Fruit fly (Drosophila melanogaster) Kc167 (cell line): ENCODE data around the gene CG31473.

Experiments used
- Myc ChIP-seq: fragments of >200 bp; optimal IDR thresholded peaks from 2 replicates; lab custom pipeline; 2017; ENCODE audit warnings: missing external identifiers
- Sin3A ChIP-seq: fragments of >200 bp; optimal IDR thresholded peaks from 2 replicates; lab custom pipeline; 2018; ENCODE audit warnings: missing external identifiers
- h ChIP-seq: fragments of >200 bp; optimal IDR thresholded peaks from 3 replicates; lab custom pipeline; 2018; ENCODE audit warnings: missing external identifiers
- insv ChIP-seq: fragments of >200 bp; optimal IDR thresholded peaks from 3 replicates; lab custom pipeline; 2018; ENCODE audit warnings: missing external identifiers
- psq ChIP-seq: fragments of >200 bp; optimal IDR thresholded peaks from 2 replicates; lab custom pipeline; 2017; ENCODE audit warnings: missing external identifiers
- ttk ChIP-seq: sonication (Bioruptor generic); optimal IDR thresholded peaks from 2 replicates; lab custom pipeline; 2017; ENCODE audit warnings: missing external identifiers

Gene CG31473

DNA sequence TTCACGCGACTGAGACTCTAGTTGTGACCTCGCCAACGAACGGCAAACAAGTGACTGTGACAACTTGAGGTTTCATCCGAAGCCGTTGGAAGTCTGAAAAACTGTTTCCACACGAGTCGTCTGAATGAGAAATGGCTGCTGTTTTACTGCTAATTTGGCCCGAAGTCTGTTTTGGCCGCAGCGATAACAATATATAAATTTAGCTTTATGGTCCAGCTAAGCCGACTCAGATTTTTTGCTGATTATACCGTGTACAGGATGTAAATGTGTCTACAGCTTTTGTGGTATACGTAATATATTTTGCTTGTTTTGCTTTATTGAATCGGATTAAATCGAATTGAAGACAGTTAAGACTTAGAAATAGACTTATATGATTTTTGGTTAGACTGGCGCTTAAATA is 7.3 kb upstream of the CG31473 start, which contains the start of gene CG18268:
CG18268 (minus strand) TSS at position 101 of the 400 bp plus-strand sequence.
- TF ChIP-seq insv (lab: Kevin White, UChicago), result no peak

DNA sequence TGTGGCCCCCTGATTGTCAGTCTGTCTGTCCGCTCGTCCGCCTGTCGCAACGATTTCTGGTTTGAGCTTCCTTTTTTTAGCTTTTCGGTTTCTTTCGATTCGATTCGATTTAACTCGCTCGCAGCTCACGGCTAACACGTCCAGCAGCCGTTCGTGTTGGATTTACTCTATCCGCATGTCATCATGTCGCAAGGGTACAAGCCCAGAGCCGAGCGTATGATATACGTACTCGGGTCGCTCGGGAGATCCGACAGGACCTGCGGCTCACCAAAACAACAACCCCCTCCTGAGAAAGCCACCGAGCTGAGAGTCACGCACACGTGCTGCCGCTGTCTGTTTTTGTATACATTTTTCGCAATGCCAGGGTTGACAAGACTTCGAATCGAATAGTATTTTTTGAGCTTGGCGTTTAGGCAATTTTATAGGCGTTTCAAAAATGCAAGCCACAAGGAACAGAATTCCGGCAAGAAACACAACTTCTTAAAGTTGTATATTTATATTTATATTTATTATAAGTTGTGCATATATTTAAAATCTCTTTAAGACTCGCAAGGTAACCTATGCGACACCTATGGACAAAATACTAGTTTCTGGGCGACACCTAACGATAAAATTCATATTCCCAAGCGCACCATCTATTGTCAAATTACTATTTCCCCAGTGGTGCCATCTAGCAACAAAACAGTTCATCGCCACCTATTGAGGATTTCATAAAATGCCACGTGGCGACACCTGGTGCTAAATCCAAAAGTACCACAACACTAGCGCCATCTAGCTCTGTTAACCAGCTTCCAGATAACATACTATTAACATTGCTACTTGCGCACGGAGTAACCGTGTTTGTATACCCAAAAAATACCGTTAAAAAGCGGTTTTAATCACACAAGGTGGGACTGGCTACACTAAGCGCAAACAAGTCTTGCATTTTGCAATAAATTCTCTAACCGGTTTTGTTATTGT is 1.7 kb upstream of the CG31473 start, which contains the start of the genes CG2993 and sgll:
CG2993 (minus strand) TSS at position 353 of the 960 bp plus-strand sequence.
sgll (plus strand) TSS at position 871 of the 960 bp plus-strand sequence.
- no peak for TF ChIP-seq Sin3A (lab: Kevin White, UChicago)
- no peak for TF ChIP-seq insv (lab: Kevin White, UChicago)
- TF ChIP-seq Myc (lab: Kevin White, UChicago), result no peak
- TF ChIP-seq ttk (lab: Kevin White, UChicago), result no peak
- no peak for TF ChIP-seq h (lab: Kevin White, UChicago)
- TF ChIP-seq psq (lab: Kevin White, UChicago), result no peak

DNA sequence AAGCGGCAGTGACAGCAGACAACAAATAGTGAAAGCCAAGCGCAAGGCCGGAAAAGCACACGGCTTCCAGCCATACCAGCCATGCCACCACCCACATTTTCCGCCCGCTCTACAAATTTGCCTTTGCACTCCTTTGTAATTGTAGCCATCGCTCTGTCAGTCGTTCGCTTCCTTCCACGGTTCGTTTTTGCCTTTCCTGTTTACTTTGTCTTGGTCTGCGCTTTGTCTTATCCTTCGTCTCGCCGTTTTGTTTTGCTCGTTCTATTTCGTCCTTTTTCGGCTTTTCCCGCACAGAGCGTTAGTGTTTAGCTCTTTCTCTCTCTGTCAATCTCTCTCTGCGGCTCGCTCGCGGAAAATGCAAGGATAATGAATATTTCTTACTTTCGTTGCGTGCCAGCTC is 1.9 kb downstream of the CG31473 start:
- no peak for TF ChIP-seq Myc (lab: Kevin White, UChicago)
- no peak for TF ChIP-seq insv (lab: Kevin White, UChicago)

DNA sequence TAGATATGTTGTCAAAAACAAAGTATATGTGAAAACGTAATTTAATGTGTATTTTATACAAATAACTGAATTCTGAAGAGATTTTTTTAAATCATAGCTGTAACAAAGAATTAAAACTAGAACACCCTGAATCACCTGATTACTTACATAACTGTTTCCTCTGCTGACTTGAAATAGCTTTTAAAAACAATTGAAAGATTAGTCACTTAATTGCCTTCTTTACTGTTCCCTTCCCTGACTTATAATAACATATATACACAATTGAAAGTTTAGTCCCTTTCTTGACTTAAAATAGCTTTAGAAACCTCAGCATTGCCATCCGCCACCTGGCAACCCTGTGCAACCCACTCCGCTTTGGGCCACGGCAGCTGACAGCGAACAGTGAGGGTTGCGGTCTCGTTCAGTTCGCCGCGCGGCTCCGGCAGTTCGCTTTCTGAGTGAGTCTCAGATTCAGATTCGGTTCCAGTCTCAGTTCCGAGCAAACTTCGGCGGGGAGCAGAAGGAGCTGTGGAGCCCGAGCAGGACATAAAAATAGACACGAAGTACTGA is 2.4 kb downstream of the CG31473 start, which contains the start of gene CG34384:
CG34384 (plus strand) TSS at position 381 of the 549 bp plus-strand sequence.
- no peak for TF ChIP-seq psq (lab: Kevin White, UChicago)
- TF ChIP-seq Sin3A (lab: Kevin White, UChicago), result no peak
- TF ChIP-seq ttk (lab: Kevin White, UChicago), result no peak
- TF ChIP-seq h (lab: Kevin White, UChicago), result no peak
- TF ChIP-seq Myc (lab: Kevin White, UChicago), result no peak
- TF ChIP-seq insv (lab: Kevin White, UChicago), result no peak

DNA sequence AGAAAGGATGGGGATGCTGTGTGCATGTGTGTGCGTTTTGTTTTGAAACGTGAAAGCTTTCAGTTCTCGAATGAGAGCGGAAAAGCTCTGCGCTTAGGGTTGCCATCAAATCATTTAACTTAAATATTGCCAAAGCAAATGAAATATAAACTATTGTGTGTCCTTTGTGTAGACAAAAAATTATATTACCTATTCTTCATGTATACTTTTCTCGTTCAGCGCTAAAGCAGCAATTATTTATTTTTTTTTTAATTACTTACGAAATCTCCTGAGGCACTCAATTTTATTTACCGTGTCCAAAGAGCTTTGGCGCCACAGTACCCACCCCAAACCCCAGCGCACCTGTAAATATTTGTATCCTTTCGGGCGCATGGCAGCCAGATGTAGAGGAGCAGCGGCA is 9.9 kb downstream of the CG31473 start:
- TF ChIP-seq psq (lab: Kevin White, UChicago), result no peak
